Fruit fly (Drosophila melanogaster) Kc167 (cell line): Measurements from ENCODE around the gene APC4.

Source experiments
- Myc ChIP-seq: fragments of >200 bp; optimal IDR thresholded peaks from 2 replicates; lab custom pipeline; 2017; ENCODE audit warnings: missing external identifiers
- h ChIP-seq: fragments of >200 bp; optimal IDR thresholded peaks from 3 replicates; lab custom pipeline; 2018; ENCODE audit warnings: missing external identifiers
- insv ChIP-seq: fragments of >200 bp; optimal IDR thresholded peaks from 3 replicates; lab custom pipeline; 2018; ENCODE audit warnings: missing external identifiers
- psq ChIP-seq: fragments of >200 bp; optimal IDR thresholded peaks from 2 replicates; lab custom pipeline; 2017; ENCODE audit warnings: missing external identifiers

dm6 chrX:9102125-9102524 is 19.4 kb downstream of the APC4 start:
- TF ChIP-seq insv (lab: Kevin White, UChicago) (no peak), psq (lab: Kevin White, UChicago) (no peak), h (lab: Kevin White, UChicago) (no peak), Myc (lab: Kevin White, UChicago) (no peak)
